Worm (Caenorhabditis elegans): ENCODE results near the gene Y44A6C.1.

DNA sequence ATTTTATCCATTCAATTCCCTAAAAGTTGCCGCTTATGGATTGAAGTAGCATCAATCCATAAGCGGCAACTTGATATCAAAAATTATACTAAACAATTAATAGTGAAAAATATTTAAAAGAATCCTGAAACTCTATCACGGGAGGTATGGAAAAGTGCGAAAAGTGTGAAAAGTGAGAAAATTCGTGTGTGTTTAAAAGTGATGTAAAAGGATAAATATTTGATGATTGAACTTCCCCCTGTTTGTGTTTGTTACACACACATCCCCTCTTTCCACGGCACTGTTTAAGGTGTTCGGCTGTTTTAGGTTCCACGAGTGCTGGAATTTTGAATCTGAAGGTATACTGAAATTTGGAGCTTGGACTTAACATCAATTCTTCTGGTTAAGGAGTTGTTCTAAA, 34.2 kb downstream of the Y44A6C.1 start:
- no peak for TF ChIP-seq fos-1 (tag; optimal IDR thresholded peaks at IDR 0.05)
- no peak for TF ChIP-seq unc-62 (GFP tag; optimal IDR thresholded peaks at IDR 0.05)
- no peak for TF ChIP-seq lin-15B (tag; optimal IDR thresholded peaks at IDR 0.05)
- TF ChIP-seq aly-2 (tag; optimal IDR thresholded peaks at IDR 0.05), result no peak
- no peak for TF ChIP-seq jun-1 (tag; optimal IDR thresholded peaks at IDR 0.05)
- no peak for TF ChIP-seq ztf-4 (tag; optimal IDR thresholded peaks at IDR 0.05)
